Worm (Caenorhabditis elegans) whole organism, L1 larva: Measurements from ENCODE around the gene sel-1.

Experiments used
- C34B4.2 ChIP-seq: sonication (generic microtip); optimal IDR thresholded peaks from 2 replicates; lab custom pipeline; 2017; ENCODE audit warnings: mild to moderate bottlenecking, missing genetic modification characterization, missing compliant biosample characterization
- isw-1 ChIP-seq: fragments of 200-800 bp; sonication (Bioruptor generic); IDR thresholded peaks from 2 replicates; pipeline ENCODE4 v1.3.6; 2022; ENCODE audit warnings: missing genetic modification characterization, missing compliant biosample characterization
- nhr-28 ChIP-seq: fragments of 150-350 bp; optimal IDR thresholded peaks from 2 replicates; lab custom pipeline; 2014; ENCODE audit warnings: missing biosample characterization, missing genetic modification characterization

DNA sequence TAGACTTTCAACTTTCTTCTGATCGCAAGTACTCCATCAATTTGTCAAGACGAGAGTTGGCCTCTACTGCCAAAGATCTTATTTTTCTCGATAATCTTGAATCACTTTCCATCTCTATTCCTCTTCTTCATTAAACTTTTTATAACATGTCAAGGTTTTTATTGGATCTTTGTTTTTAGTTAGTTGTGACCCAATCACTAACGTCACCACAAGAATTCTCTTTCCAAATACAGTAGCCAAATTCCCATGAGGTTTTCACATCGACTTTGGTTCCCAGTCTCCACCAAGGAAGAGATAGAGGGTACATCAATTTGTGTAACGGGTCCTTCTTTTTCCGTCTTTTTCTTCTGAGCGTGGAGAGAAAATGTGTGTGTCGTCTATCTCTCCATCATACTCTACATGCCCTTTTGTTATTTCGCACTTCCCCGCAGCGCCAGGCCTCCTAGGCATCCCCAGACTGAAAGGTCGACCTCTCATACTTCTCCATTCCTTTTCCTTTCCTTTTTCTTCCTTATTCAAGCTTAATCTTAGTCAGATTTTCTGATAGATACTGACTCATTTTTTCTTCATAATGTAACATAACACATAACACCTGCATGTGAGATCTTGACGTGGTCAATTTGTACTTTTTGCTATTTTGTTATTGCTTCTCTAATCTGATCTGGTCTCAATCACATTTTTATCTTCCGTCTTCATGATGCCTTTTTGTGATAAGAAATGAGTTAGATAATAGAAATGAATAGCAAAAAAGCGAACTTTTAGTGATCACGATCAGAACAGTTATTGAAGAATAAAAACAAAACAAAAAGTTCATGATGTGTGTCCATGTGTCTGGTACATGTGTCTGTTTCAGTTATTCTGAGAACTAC, 21.3 kb upstream of the sel-1 start:
- TF ChIP-seq nhr-28 (tag; lab: Kevin White, UChicago) (no peak), C34B4.2 (no peak), isw-1 (no peak)
